Worm (Caenorhabditis elegans) whole organism, L4 larva: ENCODE measurements around the gene nas-3.

Source experiments
- F10B5.3 ChIP-seq: sonication (generic microtip); optimal IDR thresholded peaks from 2 replicates; lab custom pipeline; 2016; ENCODE audit warnings: mild to moderate bottlenecking, missing genetic modification characterization, missing compliant biosample characterization
- F26F4.8 ChIP-seq: fragments of 200-800 bp; sonication (Bioruptor generic); conservative IDR thresholded peaks from 2 replicates; pipeline ENCODE4 v1.3.6; 2022; ENCODE audit warnings: missing genetic modification characterization, missing compliant biosample characterization
- Y105C5A.15 ChIP-seq: fragments of 200-800 bp; sonication (Bioruptor generic); IDR thresholded peaks from 2 replicates; pipeline ENCODE4 v1.3.6; 2022; ENCODE audit warnings: missing genetic modification characterization, missing compliant biosample characterization
- Y48G9A.11 ChIP-seq: fragments of 200-800 bp; sonication (Bioruptor generic); IDR thresholded peaks from 2 replicates; pipeline ENCODE4 v1.3.6; 2022; ENCODE audit warnings: missing genetic modification reagents, missing genetic modification characterization, missing compliant biosample characterization
- arid-1 ChIP-seq: fragments of 200-800 bp; sonication (Bioruptor generic); conservative IDR thresholded peaks from 2 replicates; pipeline ENCODE4 v1.3.6; 2022; ENCODE audit warnings: missing genetic modification reagents, missing genetic modification characterization, missing compliant biosample characterization
- attf-4 ChIP-seq: sonication (generic microtip); optimal IDR thresholded peaks from 3 replicates; lab custom pipeline; 2017; ENCODE audit warnings: missing biosample characterization, missing genetic modification characterization
- ceh-32 ChIP-seq: sonication (generic microtip); optimal IDR thresholded peaks from 2 replicates; lab custom pipeline; 2016; ENCODE audit warnings: mild to moderate bottlenecking, missing genetic modification characterization, missing compliant biosample characterization; ENCODE audit not compliant: poor library complexity
- ceh-82 ChIP-seq: sonication (generic microtip); optimal IDR thresholded peaks from 2 replicates; lab custom pipeline; 2017; ENCODE audit warnings: missing biosample characterization, missing genetic modification characterization
- ces-1 ChIP-seq: fragments of 150-350 bp; sonication (generic microtip); optimal IDR thresholded peaks from 4 replicates; lab custom pipeline; 2014; ENCODE audit warnings: missing biosample characterization, missing genetic modification reagents, missing genetic modification characterization
- cey-2 ChIP-seq: sonication (generic microtip); optimal IDR thresholded peaks from 3 replicates; lab custom pipeline; 2017; ENCODE audit warnings: missing genetic modification characterization, mild to moderate bottlenecking, missing compliant biosample characterization, antibody characterized with exemption, borderline replicate concordance; ENCODE audit not compliant: insufficient read depth
- ctbp-1 ChIP-seq: fragments of 200-800 bp; sonication (Bioruptor generic); IDR thresholded peaks from 2 replicates; pipeline ENCODE4 v1.3.6; 2022; ENCODE audit warnings: missing genetic modification reagents, missing genetic modification characterization, missing compliant biosample characterization
- daf-12 ChIP-seq: fragments of 150-350 bp; optimal IDR thresholded peaks from 2 replicates; lab custom pipeline; 2014; ENCODE audit warnings: missing biosample characterization, missing genetic modification reagents, missing genetic modification characterization
- daf-16 ChIP-seq, 3 experiments: sonication (generic microtip); optimal IDR thresholded peaks; 2 replicates each; lab custom pipeline; 2016 to 2017; ENCODE audit warnings: missing genetic modification characterization in 3 of 3, missing genetic modification reagents in 3 of 3, mild to moderate bottlenecking in 2 of 3, missing compliant biosample characterization in 2 of 3, missing biosample characterization in 1 of 3, moderate library complexity in 1 of 3
- daf-19 ChIP-seq: fragments of 200-800 bp; sonication (Bioruptor generic); conservative IDR thresholded peaks from 2 replicates; pipeline ENCODE4 v1.3.6; 2022; ENCODE audit warnings: missing genetic modification characterization, missing compliant biosample characterization
- dmd-6 ChIP-seq: fragments of 200-800 bp; sonication (Bioruptor generic); IDR thresholded peaks from 2 replicates; pipeline ENCODE4 v1.3.6; 2022; ENCODE audit warnings: missing genetic modification reagents, missing genetic modification characterization, missing compliant biosample characterization
- dmd-8 ChIP-seq: fragments of 200-800 bp; sonication (Bioruptor generic); IDR thresholded peaks from 2 replicates; pipeline ENCODE4 v1.3.6; 2022; ENCODE audit warnings: missing genetic modification characterization, missing compliant biosample characterization
- dve-1 ChIP-seq: sonication (generic microtip); optimal IDR thresholded peaks from 2 replicates; lab custom pipeline; 2017; ENCODE audit warnings: antibody characterized with exemption, mild to moderate bottlenecking, missing genetic modification characterization, missing compliant biosample characterization; ENCODE audit not compliant: insufficient read depth
- egl-43 ChIP-seq: fragments of 200-800 bp; sonication (Bioruptor generic); IDR thresholded peaks from 2 replicates; pipeline ENCODE4 v1.3.6; 2022; ENCODE audit warnings: missing genetic modification reagents, missing genetic modification characterization, missing compliant biosample characterization
- fkh-10 ChIP-seq: fragments of 150-350 bp; optimal IDR thresholded peaks from 2 replicates; lab custom pipeline; 2014; ENCODE audit warnings: missing biosample characterization, missing genetic modification reagents, missing genetic modification characterization
- gei-8 ChIP-seq: fragments of 200-800 bp; sonication (Bioruptor generic); optimal IDR thresholded peaks from 2 replicates; lab custom pipeline; 2018; ENCODE audit warnings: mild to moderate bottlenecking, missing genetic modification characterization, missing compliant biosample characterization
- hif-1 ChIP-seq, 2 experiments: sonication (generic microtip); optimal IDR thresholded peaks; 2 replicates each; lab custom pipeline; 2016 to 2017; ENCODE audit warnings: missing compliant biosample characterization in 2 of 2, missing genetic modification characterization in 2 of 2, missing genetic modification reagents in 2 of 2, missing genotype in 2 of 2, mild to moderate bottlenecking in 1 of 2
- hmg-1.1 ChIP-seq: fragments of 200-800 bp; sonication (Bioruptor generic); IDR thresholded peaks from 2 replicates; pipeline ENCODE4 v1.3.6; 2022; ENCODE audit warnings: missing genetic modification reagents, missing genetic modification characterization, missing compliant biosample characterization
- lim-7 ChIP-seq: fragments of 200-800 bp; sonication (Bioruptor generic); IDR thresholded peaks from 2 replicates; pipeline ENCODE4 v1.3.6; 2022; ENCODE audit warnings: missing genetic modification characterization, missing compliant biosample characterization
- lin-13 ChIP-seq: fragments of 150-350 bp; optimal IDR thresholded peaks from 2 replicates; lab custom pipeline; 2014; ENCODE audit warnings: missing biosample characterization, missing genetic modification reagents, missing genetic modification characterization
- lin-15B ChIP-seq: fragments of 150-350 bp; sonication (generic microtip); optimal IDR thresholded peaks from 3 replicates; lab custom pipeline; 2014; ENCODE audit warnings: missing biosample characterization, missing genetic modification characterization
- lin-29 ChIP-seq: fragments of 200-800 bp; sonication (Bioruptor generic); IDR thresholded peaks from 2 replicates; pipeline ENCODE4 v1.3.6; 2022; ENCODE audit warnings: missing genetic modification reagents, missing genetic modification characterization, missing compliant biosample characterization
- lin-39 ChIP-seq: fragments of 150-350 bp; optimal IDR thresholded peaks from 2 replicates; lab custom pipeline; 2014; ENCODE audit warnings: missing biosample characterization, missing genetic modification reagents, missing genetic modification characterization
- lir-3 ChIP-seq: sonication (generic microtip); optimal IDR thresholded peaks from 2 replicates; lab custom pipeline; 2016; ENCODE audit warnings: mild to moderate bottlenecking, missing genetic modification characterization, missing compliant biosample characterization
- madf-5 ChIP-seq, 2 experiments: fragments of 200-800 bp; sonication (Bioruptor generic); IDR thresholded peaks; 2 replicates each; pipeline ENCODE4 v1.3.6; 2022; ENCODE audit warnings: missing compliant biosample characterization in 2 of 2, missing genetic modification characterization in 2 of 2
- mep-1 ChIP-seq: fragments of 150-350 bp; sonication (generic microtip); optimal IDR thresholded peaks from 3 replicates; lab custom pipeline; 2014; ENCODE audit warnings: missing biosample characterization, missing genetic modification characterization
- mxl-3 ChIP-seq: fragments of 200-800 bp; sonication (Bioruptor generic); optimal IDR thresholded peaks from 2 replicates; lab custom pipeline; 2018; ENCODE audit warnings: mild to moderate bottlenecking, missing genetic modification characterization, missing compliant biosample characterization
- nhr-10 ChIP-seq: fragments of 150-350 bp; optimal IDR thresholded peaks from 2 replicates; lab custom pipeline; 2014; ENCODE audit warnings: missing biosample characterization, missing genetic modification characterization
- nhr-102 ChIP-seq: sonication (generic microtip); optimal IDR thresholded peaks from 2 replicates; lab custom pipeline; 2016; ENCODE audit warnings: mild to moderate bottlenecking, missing genetic modification characterization, moderate library complexity, missing compliant biosample characterization
- nhr-111 ChIP-seq: fragments of 200-800 bp; sonication (Bioruptor generic); optimal IDR thresholded peaks from 2 replicates; lab custom pipeline; 2018; ENCODE audit warnings: mild to moderate bottlenecking, missing genetic modification characterization, missing compliant biosample characterization
- nhr-28 ChIP-seq: fragments of 150-350 bp; optimal IDR thresholded peaks from 2 replicates; lab custom pipeline; 2014; ENCODE audit warnings: missing biosample characterization, missing genetic modification characterization
- nhr-77 ChIP-seq: fragments of 150-350 bp; optimal IDR thresholded peaks from 2 replicates; lab custom pipeline; 2014; ENCODE audit warnings: missing biosample characterization, missing genetic modification characterization
- pha-4 ChIP-seq, 2 experiments: fragments of 150-350 bp in 1 of 2; fragments of 200-800 bp in 1 of 2; sonication (Bioruptor generic) in 1 of 2; IDR thresholded peaks in 1 of 2; optimal IDR thresholded peaks in 1 of 2; 2 replicates each; pipeline versions ENCODE4 v1.3.6 to Lab custom; 2014 to 2022; ENCODE audit warnings: missing genetic modification characterization in 2 of 2, missing genetic modification reagents in 2 of 2, missing biosample characterization in 1 of 2, missing compliant biosample characterization in 1 of 2
- php-3 ChIP-seq: fragments of 200-800 bp; sonication (Bioruptor generic); IDR thresholded peaks from 2 replicates; pipeline ENCODE4 v1.3.6; 2022; ENCODE audit warnings: missing genetic modification reagents, missing genetic modification characterization, missing compliant biosample characterization
- pqm-1 ChIP-seq: sonication (generic microtip); optimal IDR thresholded peaks from 2 replicates; lab custom pipeline; 2017; ENCODE audit warnings: missing biosample characterization, missing genetic modification characterization
- rbr-2 ChIP-seq: sonication (generic microtip); optimal IDR thresholded peaks from 2 replicates; lab custom pipeline; 2016; ENCODE audit warnings: missing genotype, missing genetic modification characterization, missing compliant biosample characterization
- skn-1 ChIP-seq: fragments of 150-350 bp; optimal IDR thresholded peaks from 2 replicates; lab custom pipeline; 2014; ENCODE audit warnings: missing biosample characterization, missing genetic modification characterization
- snpc-1.2 ChIP-seq: fragments of 200-800 bp; sonication (Bioruptor generic); IDR thresholded peaks from 2 replicates; pipeline ENCODE4 v1.3.6; 2022; ENCODE audit warnings: missing genetic modification reagents, missing genetic modification characterization, missing compliant biosample characterization
- snpc-4 ChIP-seq: fragments of 150-350 bp; optimal IDR thresholded peaks from 2 replicates; lab custom pipeline; 2014; ENCODE audit warnings: missing biosample characterization, missing genetic modification characterization
- spr-1 ChIP-seq: sonication (generic microtip); optimal IDR thresholded peaks from 2 replicates; lab custom pipeline; 2016; ENCODE audit warnings: mild to moderate bottlenecking, missing genetic modification characterization, missing compliant biosample characterization
- spr-3 ChIP-seq: fragments of 200-800 bp; sonication (Bioruptor generic); optimal IDR thresholded peaks from 2 replicates; lab custom pipeline; 2018; ENCODE audit warnings: mild to moderate bottlenecking, missing genetic modification characterization, missing compliant biosample characterization
- tra-1 ChIP-seq: fragments of 200-800 bp; sonication (Bioruptor generic); IDR thresholded peaks from 2 replicates; pipeline ENCODE4 v1.3.6; 2022; ENCODE audit warnings: missing genetic modification reagents, missing genetic modification characterization, missing compliant biosample characterization
- unc-39 ChIP-seq: sonication (generic microtip); optimal IDR thresholded peaks from 2 replicates; lab custom pipeline; 2017; ENCODE audit warnings: missing biosample characterization, missing genetic modification characterization
- unc-62 ChIP-seq, 3 experiments: fragments of 150-350 bp in 1 of 3; sonication (generic microtip); optimal IDR thresholded peaks in 2 of 3; peaks in 1 of 3; 1 replicate in 1 of 3; 2 replicates in 2 of 3; lab custom pipeline; 2014 to 2017; ENCODE audit warnings: missing biosample characterization in 3 of 3, missing genetic modification characterization in 3 of 3, missing genetic modification reagents in 3 of 3, missing genotype in 1 of 3
- zfp-3 ChIP-seq: fragments of 200-800 bp; sonication (Bioruptor generic); conservative IDR thresholded peaks from 2 replicates; pipeline ENCODE4 v1.3.6; 2022; ENCODE audit warnings: missing genetic modification reagents, missing genetic modification characterization, missing compliant biosample characterization
- ztf-11 ChIP-seq: fragments of 150-350 bp; optimal IDR thresholded peaks from 2 replicates; lab custom pipeline; 2014; ENCODE audit warnings: missing biosample characterization, missing genetic modification characterization

Gene nas-3

DNA sequence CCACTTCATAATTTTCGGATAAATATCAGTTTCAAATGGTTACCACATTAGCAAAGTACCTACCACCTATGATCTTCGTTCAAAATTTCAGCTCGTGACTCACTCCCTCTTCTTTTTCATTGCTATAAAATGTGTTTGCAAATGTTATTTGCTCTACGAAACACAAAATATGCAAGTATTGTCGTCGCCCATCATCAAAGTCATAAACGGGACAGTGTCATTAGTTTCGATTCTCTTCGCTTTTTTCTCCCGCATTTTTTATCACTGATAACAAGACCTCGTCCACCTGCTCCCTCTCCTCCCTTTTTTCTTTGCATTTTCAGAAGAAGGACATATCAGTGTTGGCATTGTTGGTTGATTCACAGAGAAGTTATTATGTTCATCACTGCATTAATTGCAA is 48.5 kb downstream of the nas-3 start, which contains the start of gene C50F4.1 (continued):
- TF ChIP-seq lir-3 (tag; lab: Kevin White, UChicago) (no peak), spr-1 (tag; lab: Kevin White, UChicago) (no peak), skn-1 (tag; lab: Kevin White, UChicago) (no peak), nhr-111 (GFP tag; lab: Kevin White, UChicago) (no peak), Y48G9A.11 (GFP tag; lab: Robert Waterston, UW) (no peak), hif-1 (tag; optimal IDR thresholded peaks at IDR 0.05; lab: Kevin White, UChicago) (no peak), ceh-82 (no peak), madf-5 (GFP tag; IDR thresholded peaks at IDR 0.05; lab: Robert Waterston, UW) (no peak), mep-1 (tag; lab: Kevin White, UChicago) (no peak), snpc-4 (no peak), hmg-1.1 (GFP tag; lab: Robert Waterston, UW) (no peak), lim-7 (GFP tag; lab: Robert Waterston, UW) (no peak), lin-13 (GFP tag; lab: Kevin White, UChicago) (no peak), attf-4 (tag; lab: Kevin White, UChicago) (no peak), nhr-28 (tag; lab: Kevin White, UChicago) (peak; percentile 82), daf-12 (tag; lab: Kevin White, UChicago) (no peak), ceh-32 (no peak), fkh-10 (GFP tag; lab: Kevin White, UChicago) (no peak), lin-39 (tag; lab: Kevin White, UChicago) (no peak), php-3 (GFP tag; lab: Robert Waterston, UW) (peak; percentile 86), unc-39 (tag; lab: Kevin White, UChicago) (no peak), egl-43 (GFP tag; lab: Robert Waterston, UW) (no peak), rbr-2 (tag; lab: Kevin White, UChicago) (no peak), zfp-3 (GFP tag; lab: Robert Waterston, UW) (no peak), lin-29 (no peak), gei-8 (GFP tag; lab: Kevin White, UChicago) (no peak), dve-1 (tag; lab: Kevin White, UChicago) (no peak), F26F4.8 (GFP tag; lab: Robert Waterston, UW) (no peak), Y105C5A.15 (GFP tag; lab: Robert Waterston, UW) (no peak), nhr-102 (tag; lab: Kevin White, UChicago) (no peak), lin-15B (tag; lab: Kevin White, UChicago) (no peak), mxl-3 (GFP tag; lab: Kevin White, UChicago) (peak; percentile 51), arid-1 (GFP tag; lab: Robert Waterston, UW) (no peak), snpc-1.2 (GFP tag; lab: Robert Waterston, UW) (no peak), F10B5.3 (tag; lab: Kevin White, UChicago) (no peak), pha-4 (GFP tag; IDR thresholded peaks at IDR 0.05; lab: Robert Waterston, UW) (no peak), pha-4 (tag; optimal IDR thresholded peaks at IDR 0.05; lab: Kevin White, UChicago) (no peak), nhr-10 (tag; lab: Kevin White, UChicago) (no peak), ces-1 (no peak), daf-19 (no peak), dmd-8 (GFP tag; lab: Robert Waterston, UW) (no peak)

DNA sequence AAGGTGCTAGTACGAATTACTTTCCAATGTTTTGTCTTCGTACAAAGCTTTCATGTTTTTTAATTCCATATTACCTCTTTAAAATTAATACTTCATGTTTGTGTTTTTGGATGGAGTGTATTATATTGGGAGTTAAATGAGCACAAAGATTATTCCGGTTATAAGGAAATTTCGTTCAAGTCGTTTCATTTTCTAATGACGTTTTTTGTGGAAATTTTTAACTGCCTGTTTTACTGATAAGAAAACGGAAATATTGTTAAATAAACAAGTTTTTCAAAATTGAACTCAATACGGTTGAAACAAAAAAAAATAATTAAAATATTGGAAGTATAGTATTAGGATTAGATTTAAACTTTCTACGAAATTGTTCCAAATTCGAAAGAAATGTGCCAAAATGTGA is 49.4 kb downstream of the nas-3 start:
- TF ChIP-seq ztf-11 (tag; lab: Kevin White, UChicago) (no peak), ctbp-1 (GFP tag; lab: Robert Waterston, UW) (no peak), daf-16 (GFP tag; optimal IDR thresholded peaks at IDR 0.05; lab: Kevin White, UChicago) (no peak), daf-16 (tag; optimal IDR thresholded peaks at IDR 0.05; lab: Kevin White, UChicago) (peak; percentile 39), unc-62 (GFP tag; optimal IDR thresholded peaks at IDR 0.05 in 1 of 2; lab: Kevin White, UChicago) (peak in 1 of 2 experiments; percentile 16), unc-62 (tag; optimal IDR thresholded peaks at IDR 0.05; lab: Kevin White, UChicago) (no peak), nhr-28 (tag; lab: Kevin White, UChicago) (peak; percentile 42), cey-2 (no peak), tra-1 (GFP tag; lab: Robert Waterston, UW) (no peak), lin-29 (no peak), nhr-77 (tag; lab: Kevin White, UChicago) (peak; percentile 57), dmd-6 (peak; percentile 38), spr-3 (no peak), pqm-1 (tag; lab: Kevin White, UChicago) (peak; percentile 4)
